Worm (Caenorhabditis elegans) whole organism, young adult: ENCODE data around the gene nhr-201.

Experiments
- F49E8.2 ChIP-seq: sonication (generic microtip); optimal IDR thresholded peaks from 3 replicates; lab custom pipeline; 2017; ENCODE audit warnings: missing genetic modification characterization, mild to moderate bottlenecking, missing compliant biosample characterization, antibody characterized with exemption, moderate library complexity; ENCODE audit not compliant: insufficient read depth
- Y53F4B.3 ChIP-seq: fragments of 200-800 bp; sonication (Bioruptor generic); IDR thresholded peaks from 2 replicates; pipeline ENCODE4 v1.3.6; 2022; ENCODE audit warnings: missing genetic modification reagents, missing genetic modification characterization, missing compliant biosample characterization
- ama-1 ChIP-seq, 3 experiments: fragments of 150-350 bp in 1 of 3; sonication (generic microtip) in 2 of 3; optimal IDR thresholded peaks; 2 replicates each; lab custom pipeline; 2014 to 2018; ENCODE audit warnings: missing biosample characterization in 2 of 3, missing genetic modification characterization in 2 of 3, missing genetic modification reagents in 2 of 3
- him-1 ChIP-seq: sonication (generic microtip); optimal IDR thresholded peaks from 2 replicates; lab custom pipeline; 2016; ENCODE audit warnings: missing genotype, missing genetic modification reagents, missing genetic modification characterization, missing compliant biosample characterization
- lin-35 ChIP-seq, 3 experiments: fragments of 150-350 bp in 2 of 3; sonication (generic microtip) in 1 of 3; optimal IDR thresholded peaks; 2 replicates each; lab custom pipeline; 2014 to 2018; ENCODE audit warnings: missing biosample characterization in 3 of 3, missing genetic modification characterization in 3 of 3, missing genetic modification reagents in 3 of 3
- nfya-1 ChIP-seq: sonication (generic microtip); optimal IDR thresholded peaks from 2 replicates; lab custom pipeline; 2017; ENCODE audit warnings: antibody characterized with exemption, missing compliant biosample characterization, missing genetic modification characterization, borderline replicate concordance; ENCODE audit not compliant: insufficient read depth
- nhr-179 ChIP-seq: sonication (generic microtip); optimal IDR thresholded peaks from 2 replicates; lab custom pipeline; 2016; ENCODE audit warnings: mild to moderate bottlenecking, missing genetic modification characterization, missing compliant biosample characterization
- pha-4 ChIP-seq: fragments of 150-350 bp; sonication (generic microtip); optimal IDR thresholded peaks from 2 replicates; lab custom pipeline; 2014; ENCODE audit warnings: missing biosample characterization, missing genetic modification reagents, missing genetic modification characterization
- rec-8 ChIP-seq, 2 experiments: sonication (generic microtip); optimal IDR thresholded peaks; 2 replicates each; lab custom pipeline; 2016; ENCODE audit warnings: mild to moderate bottlenecking in 2 of 2, missing genetic modification characterization in 2 of 2, missing genetic modification reagents in 2 of 2, missing genotype in 2 of 2, missing biosample characterization in 1 of 2, missing compliant biosample characterization in 1 of 2, moderate library complexity in 1 of 2
- somi-1 ChIP-seq: fragments of 200-800 bp; sonication (Bioruptor generic); optimal IDR thresholded peaks from 2 replicates; lab custom pipeline; 2018; ENCODE audit warnings: mild to moderate bottlenecking, missing genetic modification characterization, missing compliant biosample characterization
- unc-62 ChIP-seq: fragments of 150-350 bp; optimal IDR thresholded peaks from 2 replicates; lab custom pipeline; 2014; ENCODE audit warnings: missing biosample characterization, missing genetic modification reagents, missing genetic modification characterization

- TF ChIP-seq nhr-179 (no peak), pha-4 (tag; lab: Kevin White, UChicago) (no peak), Y53F4B.3 (GFP tag; lab: Robert Waterston, UW) (no peak), rec-8 (tag; optimal IDR thresholded peaks at IDR 0.05; lab: Kevin White, UChicago) (no peak), ama-1 (optimal IDR thresholded peaks at IDR 0.05; lab: Kevin White, UChicago) (no peak), ama-1 (GFP tag; optimal IDR thresholded peaks at IDR 0.05; lab: Kevin White, UChicago) (no peak), him-1 (tag; lab: Kevin White, UChicago) (no peak), unc-62 (GFP tag; lab: Kevin White, UChicago) (no peak), somi-1 (GFP tag; lab: Kevin White, UChicago) (no peak), lin-35 (GFP tag; optimal IDR thresholded peaks at IDR 0.05; lab: Kevin White, UChicago) (no peak), nfya-1 (tag; lab: Kevin White, UChicago) (no peak), F49E8.2 (tag; lab: Kevin White, UChicago) (no peak)
Measured at ce11 chrV:428844-429243, 35.8 kb upstream of the nhr-201 start, which contains the start of gene B0554.4.
